Worm (Caenorhabditis elegans): ENCODE results near the gene K07G6.1.
A peak's percentile ranks its signal among the peaks of the same experiment; 100 is the strongest.

K07G6.1 gene

DNA sequence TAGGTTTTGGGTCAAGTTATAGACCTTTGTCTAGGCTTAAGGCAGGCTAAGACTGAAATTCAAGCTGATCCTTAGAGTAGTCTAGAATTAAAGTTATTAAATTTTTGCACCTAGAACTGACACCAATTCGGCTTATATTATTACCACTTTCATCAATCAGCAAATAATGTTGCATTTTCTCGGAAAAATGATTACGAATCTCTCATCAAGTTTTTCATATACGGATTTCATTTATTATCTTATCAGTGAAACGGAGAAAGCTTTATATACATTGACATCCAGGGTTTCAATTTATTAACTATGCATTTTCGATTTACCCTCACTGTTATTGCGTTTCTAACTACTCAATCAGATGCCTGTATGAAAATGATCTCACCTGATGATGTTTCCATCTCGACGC is at the start of gene K07G6.1:
Gene K07G6.1, plus strand, starts transcription at position 301 of the 400 bp plus-strand sequence.
- no peak for TF ChIP-seq egl-27 (tag; optimal IDR thresholded peaks at IDR 0.05)
- TF ChIP-seq efl-1 (optimal IDR thresholded peaks at IDR 0.05), result no peak
- TF ChIP-seq efl-1 (GFP tag; optimal IDR thresholded peaks at IDR 0.05 in 1 of 2), result peak in 1 of 2 experiments; percentile 26
- no peak for TF ChIP-seq swsn-7 (tag; optimal IDR thresholded peaks at IDR 0.05)
- TF ChIP-seq dpl-1 (GFP tag; optimal IDR thresholded peaks at IDR 0.05), result no peak
- no peak for TF ChIP-seq elt-3 (tag; optimal IDR thresholded peaks at IDR 0.05)
- no peak for TF ChIP-seq mep-1 (tag; optimal IDR thresholded peaks at IDR 0.05)

DNA sequence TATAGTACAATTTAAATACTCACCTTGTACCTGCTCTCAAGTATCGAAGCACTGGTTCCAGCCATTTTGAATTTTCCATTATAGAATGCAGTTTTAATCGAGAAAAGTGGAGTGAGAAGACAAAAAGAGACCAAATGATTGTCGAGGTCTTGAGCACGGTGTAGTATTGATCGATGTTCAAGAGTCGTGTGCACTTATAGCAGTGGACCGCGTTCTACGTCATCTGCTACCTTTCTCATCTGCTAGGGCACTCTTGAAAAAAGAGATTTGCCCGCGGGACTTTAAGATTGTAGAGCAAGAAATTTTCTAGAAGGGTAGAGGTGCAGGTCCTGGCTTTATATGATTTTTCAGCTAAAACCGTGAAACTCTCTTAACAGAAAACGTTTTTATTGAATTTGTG is 48.5 kb upstream of the K07G6.1 start, which contains the start of gene fbxc-21:
Gene fbxc-21, minus strand, starts transcription at position 101 of the 400 bp plus-strand sequence.
- TF ChIP-seq lsy-2 (tag; optimal IDR thresholded peaks at IDR 0.05), result no peak
- no peak for TF ChIP-seq ztf-11 (tag; optimal IDR thresholded peaks at IDR 0.05)
- TF ChIP-seq xbp-1 (tag; optimal IDR thresholded peaks at IDR 0.05), result no peak
- TF ChIP-seq efl-1 (optimal IDR thresholded peaks at IDR 0.05), result no peak
- no peak for TF ChIP-seq efl-1 (GFP tag; optimal IDR thresholded peaks at IDR 0.05 in 1 of 2)
- TF ChIP-seq egl-27 (tag; optimal IDR thresholded peaks at IDR 0.05), result no peak
- TF ChIP-seq pqm-1 (tag; optimal IDR thresholded peaks at IDR 0.05), result no peak
- no peak for TF ChIP-seq ces-1 (GFP tag; optimal IDR thresholded peaks at IDR 0.05)

DNA sequence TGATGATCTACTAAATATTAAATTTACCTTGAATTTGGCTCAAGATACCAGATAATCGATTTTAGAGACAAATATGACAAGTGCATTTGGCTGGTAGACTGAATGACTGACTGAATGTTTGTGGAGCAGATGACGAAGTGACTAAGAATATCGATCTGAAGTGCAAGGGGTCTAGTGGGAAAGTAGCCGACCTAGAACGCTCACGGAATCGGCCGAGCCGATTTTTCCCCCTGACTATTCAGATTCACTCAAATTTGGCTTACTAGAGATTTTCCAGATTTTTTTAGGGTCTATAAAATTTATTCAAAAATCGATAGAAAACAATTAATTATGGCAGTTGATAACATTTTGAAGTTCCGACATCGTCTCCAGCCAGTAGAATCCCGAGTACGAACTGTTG is 46.8 kb upstream of the K07G6.1 start, which contains the start of gene fbxc-26:
Gene fbxc-26, minus strand, starts transcription at position 101 of the 400 bp plus-strand sequence.
- no peak for TF ChIP-seq ztf-11 (tag; optimal IDR thresholded peaks at IDR 0.05)
- no peak for TF ChIP-seq unc-62 (GFP tag; optimal IDR thresholded peaks at IDR 0.05)
- no peak for TF ChIP-seq nhr-71 (tag; optimal IDR thresholded peaks at IDR 0.05)
- no peak for TF ChIP-seq unc-98 (GFP tag; IDR thresholded peaks at IDR 0.05)
- no peak for TF ChIP-seq unc-130 (tag; optimal IDR thresholded peaks at IDR 0.05)

DNA sequence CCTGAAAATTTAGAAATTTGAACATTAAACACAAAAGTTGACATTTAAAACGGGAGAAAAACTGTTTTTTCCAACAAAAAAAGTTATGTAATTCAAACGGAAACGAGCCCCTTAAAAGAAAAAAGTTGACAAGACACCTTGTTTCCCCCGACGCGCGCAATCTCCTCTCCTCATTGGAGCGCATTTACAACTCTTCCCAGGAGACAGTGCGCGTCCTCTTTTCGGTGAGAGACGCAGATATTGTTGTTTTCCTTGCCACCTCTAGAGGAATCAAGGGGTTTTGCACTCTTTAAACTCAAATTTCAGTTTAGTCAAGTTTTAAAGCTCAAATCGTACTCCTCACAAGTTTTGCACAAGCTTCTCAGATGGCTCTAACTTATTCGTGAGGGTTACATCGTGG is 45.5 kb upstream of the K07G6.1 start, which contains the start of gene F58E1.13:
Gene F58E1.13, minus strand, starts transcription at position 12 of the 400 bp plus-strand sequence.
- TF ChIP-seq nhr-237 (tag; optimal IDR thresholded peaks at IDR 0.05) (no peak), blmp-1 (tag; optimal IDR thresholded peaks at IDR 0.05) (no peak), lin-15B (tag; optimal IDR thresholded peaks at IDR 0.05) (no peak), elt-2 (tag; optimal IDR thresholded peaks at IDR 0.05) (no peak), egl-13 (tag; optimal IDR thresholded peaks at IDR 0.05) (no peak), ceh-63 (GFP tag; optimal IDR thresholded peaks at IDR 0.05) (no peak)

DNA sequence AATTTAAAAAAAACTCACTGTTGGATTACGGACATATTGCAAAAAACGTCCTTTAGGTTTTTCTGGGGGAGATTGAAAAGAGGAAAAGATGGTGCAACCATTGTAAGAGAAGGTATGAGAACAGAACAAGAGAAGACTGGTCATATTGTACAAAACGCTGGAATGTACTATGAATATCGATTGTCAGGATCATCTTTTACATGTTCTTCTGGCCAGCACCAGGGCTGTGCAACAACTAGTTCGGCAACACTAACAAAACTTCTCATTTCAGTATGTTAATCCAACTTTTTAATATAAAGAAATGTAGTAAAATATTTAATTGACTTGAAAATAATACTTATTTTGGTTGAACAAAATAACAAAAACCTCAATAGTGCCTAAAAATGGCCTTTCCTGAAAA is 38.0 kb upstream of the K07G6.1 start, which contains the start of gene fbxb-47:
Gene fbxb-47, minus strand, starts transcription at position 101 of the 400 bp plus-strand sequence.
- TF ChIP-seq lsy-2 (tag; optimal IDR thresholded peaks at IDR 0.05) (no peak), elt-3 (tag; optimal IDR thresholded peaks at IDR 0.05) (no peak), nhr-90 (tag; optimal IDR thresholded peaks at IDR 0.05; ENCODE audit: poor library complexity) (no peak)

DNA sequence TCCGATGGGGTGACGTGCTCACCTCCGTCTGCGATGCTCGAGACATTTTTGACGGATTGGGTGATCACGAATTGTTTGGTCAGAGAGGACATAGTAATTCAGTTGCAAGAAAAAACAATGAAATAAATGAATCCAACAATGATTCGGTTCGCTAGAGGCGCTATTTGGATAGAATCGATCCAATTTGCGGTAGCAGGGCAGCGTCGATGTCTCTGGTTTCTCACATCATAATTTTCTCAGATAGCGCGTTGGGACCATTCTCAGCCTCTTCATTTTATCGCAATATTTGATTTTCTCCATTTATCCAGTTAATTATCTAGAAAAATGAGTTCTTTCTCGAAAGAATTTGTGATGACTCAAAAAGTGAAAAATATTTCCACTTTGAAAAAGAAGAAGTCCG is 35.0 kb upstream of the K07G6.1 start, which contains the start of gene sdz-18:
Gene sdz-18, minus strand, starts transcription at position 101 of the 400 bp plus-strand sequence.
- TF ChIP-seq nhr-20 (tag; optimal IDR thresholded peaks at IDR 0.05), result no peak
- no peak for TF ChIP-seq unc-62 (GFP tag; optimal IDR thresholded peaks at IDR 0.05)
- TF ChIP-seq mdl-1 (tag; optimal IDR thresholded peaks at IDR 0.05), result no peak
- TF ChIP-seq nhr-237 (tag; optimal IDR thresholded peaks at IDR 0.05), result no peak
- no peak for TF ChIP-seq ceh-8 (GFP tag; optimal IDR thresholded peaks at IDR 0.05)
- no peak for TF ChIP-seq C04F5.9 (tag; optimal IDR thresholded peaks at IDR 0.05)
- TF ChIP-seq pax-3 (tag; optimal IDR thresholded peaks at IDR 0.05), result no peak
- TF ChIP-seq nhr-28 (tag; optimal IDR thresholded peaks at IDR 0.05), result no peak
- no peak for TF ChIP-seq hlh-4 (tag; optimal IDR thresholded peaks at IDR 0.05)
- TF ChIP-seq ztf-11 (tag; optimal IDR thresholded peaks at IDR 0.05), result no peak
- no peak for TF ChIP-seq rnt-1 (tag; optimal IDR thresholded peaks at IDR 0.05)
- TF ChIP-seq lir-3 (tag; optimal IDR thresholded peaks at IDR 0.05; ENCODE audit: poor library complexity), result no peak
